Worm (Caenorhabditis elegans): Measurements from ENCODE around the gene irld-40.
A peak's percentile ranks its signal among the peaks of the same experiment; 100 is the strongest.

irld-40 gene

ce11 chrV:1708441-1708840 lies 46.1 kb downstream of the irld-40 start, which contains the start of gene srw-99:
Gene srw-99 (plus strand): TSS chrV:1708741.
- TF ChIP-seq pat-9 (tag; optimal IDR thresholded peaks at IDR 0.05) = no peak
- TF ChIP-seq unc-86 (tag; optimal IDR thresholded peaks at IDR 0.05) = no peak
- no peak for TF ChIP-seq pag-3 (tag; optimal IDR thresholded peaks at IDR 0.05; ENCODE audit: borderline replicate concordance)
- no peak for TF ChIP-seq mec-3 (tag; optimal IDR thresholded peaks at IDR 0.05; ENCODE audit: borderline replicate concordance)
- TF ChIP-seq fkh-6 (tag; optimal IDR thresholded peaks at IDR 0.05) = no peak

DNA sequence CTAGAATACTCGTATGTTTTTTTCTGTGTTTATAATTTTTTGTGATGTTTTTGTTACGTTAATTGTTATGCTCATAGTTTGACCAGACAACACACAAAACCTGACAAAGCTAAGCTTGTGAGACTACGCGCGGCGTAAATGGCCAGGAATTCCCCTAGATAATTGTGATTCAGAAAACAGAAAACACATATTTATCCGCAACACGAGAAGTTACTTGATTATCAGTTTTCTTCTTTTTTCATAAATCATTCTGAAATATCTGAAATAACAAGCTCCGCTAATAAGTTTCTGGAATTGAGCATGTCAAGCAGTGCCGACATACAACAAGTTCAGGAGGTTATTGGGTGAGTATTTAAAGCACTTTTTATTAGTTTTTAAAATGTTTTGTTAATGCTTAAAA lies 48.5 kb downstream of the irld-40 start, which contains the start of gene srw-100:
Gene srw-100, plus strand, starts transcription at position 301 of the 400 bp plus-strand sequence.
- TF ChIP-seq pqm-1 (tag; optimal IDR thresholded peaks at IDR 0.05) (no peak), mec-3 (tag; optimal IDR thresholded peaks at IDR 0.05; ENCODE audit: borderline replicate concordance) (no peak), F13H6.1 (tag; optimal IDR thresholded peaks at IDR 0.05) (no peak), ets-4 (tag; optimal IDR thresholded peaks at IDR 0.05) (no peak), pha-4 (tag; optimal IDR thresholded peaks at IDR 0.05) (no peak), sox-4 (tag; optimal IDR thresholded peaks at IDR 0.05) (no peak), che-1 (tag; optimal IDR thresholded peaks at IDR 0.05) (no peak), dmd-4 (tag; optimal IDR thresholded peaks at IDR 0.05; ENCODE audit: borderline replicate concordance) (no peak), hlh-8 (tag; optimal IDR thresholded peaks at IDR 0.05) (no peak), lin-11 (tag; optimal IDR thresholded peaks at IDR 0.05) (no peak), ttx-3 (tag; optimal IDR thresholded peaks at IDR 0.05) (no peak), ztf-16 (tag; optimal IDR thresholded peaks at IDR 0.05) (no peak)

DNA sequence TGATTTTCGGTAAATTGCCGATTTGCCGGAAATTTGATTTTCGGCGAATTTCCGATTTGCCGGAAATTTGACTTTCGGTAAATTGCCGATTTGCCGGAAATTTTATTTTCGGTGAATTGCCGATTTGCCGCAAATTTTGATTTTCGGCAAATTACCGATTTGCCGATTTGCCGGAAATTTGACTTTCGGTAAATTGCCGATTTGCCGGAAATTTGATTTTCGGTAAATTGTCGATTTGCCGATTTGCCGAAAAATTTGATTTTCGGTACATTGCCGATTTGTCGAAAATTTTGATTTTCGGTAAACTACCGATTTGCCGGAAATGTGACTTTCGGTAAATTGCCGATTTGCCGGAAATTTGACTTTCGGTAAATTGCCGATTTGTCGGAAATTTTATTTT lies 51.4 kb downstream of the irld-40 start:
- TF ChIP-seq ceh-45 (GFP tag; IDR thresholded peaks at IDR 0.05) = 0 out of 2 replicates have a peak, but pooled peaks have one; percentile 67
